Fruit fly (Drosophila melanogaster): Measurements from ENCODE around the gene alphaTub85E.

alphaTub85E gene

DNA sequence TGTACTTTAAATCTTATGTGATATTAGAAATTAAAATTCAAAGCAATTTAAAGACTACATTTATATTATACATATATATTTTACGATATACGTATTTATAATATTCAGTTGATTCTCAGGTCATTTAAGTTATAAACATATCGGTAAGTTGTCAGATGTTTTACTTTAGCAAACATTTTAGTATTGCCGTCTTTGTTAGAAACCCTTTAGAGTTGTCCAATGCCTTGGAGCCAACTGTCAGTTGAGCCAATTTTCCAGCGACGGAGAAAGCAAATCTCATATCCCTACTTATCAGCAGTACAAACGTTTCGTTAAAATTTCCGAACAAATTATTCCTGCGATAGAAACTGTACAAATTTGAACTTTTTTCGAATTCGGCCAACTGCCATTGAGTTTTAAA, 41.8 kb upstream of the alphaTub85E start, which contains the start of gene topi:
Gene topi (plus strand): TSS at position 301 of the 400 bp plus-strand sequence.
- TF ChIP-seq dmrt93B (GFP tag; optimal IDR thresholded peaks at IDR 0.05) (no peak), Hr78 (GFP tag; optimal IDR thresholded peaks at IDR 0.05) (no peak), ey (GFP tag; optimal IDR thresholded peaks at IDR 0.05) (no peak), Rel (GFP tag; optimal IDR thresholded peaks at IDR 0.05) (no peak), Rel (tag; optimal IDR thresholded peaks at IDR 0.05) (no peak), Dfd (GFP tag; optimal IDR thresholded peaks at IDR 0.05) (no peak), Vsx2 (GFP tag; optimal IDR thresholded peaks at IDR 0.05; ENCODE audit: partially characterized antibody) (no peak), h (GFP tag; optimal IDR thresholded peaks at IDR 0.05) (no peak), OdsH (GFP tag; optimal IDR thresholded peaks at IDR 0.05) (no peak), usp (GFP tag; optimal IDR thresholded peaks at IDR 0.05) (no peak), Mio (GFP tag; optimal IDR thresholded peaks at IDR 0.05) (no peak), Dif (GFP tag; optimal IDR thresholded peaks at IDR 0.05; ENCODE audit: partially characterized antibody) (no peak), foxo (GFP tag; optimal IDR thresholded peaks at IDR 0.05) (no peak), Myc (optimal IDR thresholded peaks at IDR 0.05) (no peak), GATAd (GFP tag; optimal IDR thresholded peaks at IDR 0.05) (no peak), rgr (GFP tag; optimal IDR thresholded peaks at IDR 0.05) (no peak), Hnf4 (GFP tag; optimal IDR thresholded peaks at IDR 0.05) (no peak), Hr83 (GFP tag; optimal IDR thresholded peaks at IDR 0.05; ENCODE audit: poor library complexity, severe bottlenecking) (no peak), Sp1 (GFP tag; optimal IDR thresholded peaks at IDR 0.05) (no peak)

DNA sequence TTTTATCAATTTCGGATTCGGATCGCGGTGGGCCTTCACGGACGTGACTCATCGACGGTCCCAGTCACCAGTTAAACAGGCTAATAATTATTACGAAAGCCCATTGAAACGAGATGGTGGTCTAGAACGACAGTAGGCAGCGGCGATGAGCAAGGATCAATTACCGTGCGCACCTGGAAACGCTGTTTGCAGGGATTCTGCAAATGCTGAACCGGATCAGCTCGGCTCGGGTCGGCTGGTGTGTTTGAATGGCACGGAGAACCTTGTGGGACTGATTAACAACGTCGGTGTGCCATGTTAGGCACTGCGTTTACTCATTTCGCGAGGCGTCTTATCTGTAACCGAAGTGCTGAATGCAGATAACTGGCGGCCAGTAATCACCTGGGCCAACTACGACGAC, 41.1 kb upstream of the alphaTub85E start, which contains the start of gene Whamy:
Gene Whamy (minus strand): TSS at position 273 of the 400 bp plus-strand sequence.
- no peak for TF ChIP-seq GATAd (GFP tag; optimal IDR thresholded peaks at IDR 0.05)
- TF ChIP-seq h (GFP tag; optimal IDR thresholded peaks at IDR 0.05) = peak; percentile 5
- no peak for TF ChIP-seq CG32264 (GFP tag; optimal IDR thresholded peaks at IDR 0.05)
- TF ChIP-seq OdsH (GFP tag; optimal IDR thresholded peaks at IDR 0.05) = peak; percentile 17
- no peak for TF ChIP-seq Abd-B (GFP tag; optimal IDR thresholded peaks at IDR 0.05)
- TF ChIP-seq Jra (GFP tag; optimal IDR thresholded peaks at IDR 0.05) = peak; percentile 8
- no peak for TF ChIP-seq usp (GFP tag; optimal IDR thresholded peaks at IDR 0.05)
- TF ChIP-seq Hr78 (GFP tag; optimal IDR thresholded peaks at IDR 0.05) = no peak
- TF ChIP-seq Hnf4 (GFP tag; optimal IDR thresholded peaks at IDR 0.05) = no peak
- no peak for TF ChIP-seq Vsx2 (GFP tag; optimal IDR thresholded peaks at IDR 0.05; ENCODE audit: partially characterized antibody)
- no peak for TF ChIP-seq CG9705 (GFP tag; optimal IDR thresholded peaks at IDR 0.05)
- no peak for TF ChIP-seq Myc (optimal IDR thresholded peaks at IDR 0.05)
- no peak for TF ChIP-seq tai (GFP tag; optimal IDR thresholded peaks at IDR 0.05)
- TF ChIP-seq ey (GFP tag; optimal IDR thresholded peaks at IDR 0.05) = no peak
- TF ChIP-seq Sp1 (GFP tag; optimal IDR thresholded peaks at IDR 0.05) = peak; percentile 27
- peak; percentile 24 for TF ChIP-seq br (GFP tag; optimal IDR thresholded peaks at IDR 0.05)
- TF ChIP-seq psq (GFP tag; optimal IDR thresholded peaks at IDR 0.05) = no peak
- TF ChIP-seq N (GFP tag; optimal IDR thresholded peaks at IDR 0.05) = no peak
- TF ChIP-seq brk (GFP tag; optimal IDR thresholded peaks at IDR 0.05) = no peak
- no peak for TF ChIP-seq CrebA (GFP tag; optimal IDR thresholded peaks at IDR 0.05; ENCODE audit: borderline replicate concordance)
- TF ChIP-seq Hr83 (GFP tag; optimal IDR thresholded peaks at IDR 0.05; ENCODE audit: poor library complexity, severe bottlenecking) = peak; percentile 12
- TF ChIP-seq lola (GFP tag; optimal IDR thresholded peaks at IDR 0.05) = no peak
- no peak for TF ChIP-seq woc (GFP tag; optimal IDR thresholded peaks at IDR 0.05)
- peak; percentile 4 for TF ChIP-seq rgr (GFP tag; optimal IDR thresholded peaks at IDR 0.05)
- no peak for TF ChIP-seq Dfd (GFP tag; optimal IDR thresholded peaks at IDR 0.05)
- TF ChIP-seq Rel (GFP tag; optimal IDR thresholded peaks at IDR 0.05) = no peak
- TF ChIP-seq Rel (tag; optimal IDR thresholded peaks at IDR 0.05) = peak; percentile 93
- no peak for TF ChIP-seq foxo (GFP tag; optimal IDR thresholded peaks at IDR 0.05)
- no peak for TF ChIP-seq dl (GFP tag; optimal IDR thresholded peaks at IDR 0.05; ENCODE audit: insufficient read depth in 1 of 2, partially characterized antibody in 2 of 2)
- TF ChIP-seq dmrt93B (GFP tag; optimal IDR thresholded peaks at IDR 0.05) = no peak
- no peak for TF ChIP-seq Dif (GFP tag; optimal IDR thresholded peaks at IDR 0.05; ENCODE audit: partially characterized antibody)
- no peak for TF ChIP-seq sage (GFP tag; optimal IDR thresholded peaks at IDR 0.05)

DNA sequence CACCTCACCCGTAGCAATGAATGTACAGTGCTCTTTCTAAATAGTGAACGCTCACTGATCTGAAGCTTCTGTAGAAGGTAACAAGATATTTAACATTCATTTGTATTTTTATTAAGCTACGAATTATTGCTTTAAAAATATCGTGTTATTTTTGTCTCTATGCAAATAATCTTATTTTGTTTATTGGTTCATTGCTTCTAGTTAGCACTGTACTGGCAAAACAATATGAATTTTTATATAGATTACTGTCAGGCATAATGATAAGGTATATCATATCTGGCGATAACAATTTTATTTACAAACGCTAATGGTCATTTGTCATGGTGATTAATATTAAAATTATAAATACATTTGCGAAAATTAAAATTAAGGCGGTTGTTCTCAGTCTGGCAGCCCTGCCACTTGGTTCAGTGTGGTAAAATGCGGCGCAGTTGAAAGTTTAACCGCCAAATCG, 38.5 kb upstream of the alphaTub85E start, which contains the start of gene CG9471:
Gene CG9471 (minus strand): TSS at position 24 of the 454 bp plus-strand sequence.
- peak; percentile 92 for TF ChIP-seq CG32264 (GFP tag; optimal IDR thresholded peaks at IDR 0.05)
- TF ChIP-seq psq (GFP tag; optimal IDR thresholded peaks at IDR 0.05) = peak; percentile 94
- no peak for TF ChIP-seq Vsx2 (GFP tag; optimal IDR thresholded peaks at IDR 0.05; ENCODE audit: partially characterized antibody)
- peak; percentile 41 for TF ChIP-seq Hr83 (GFP tag; optimal IDR thresholded peaks at IDR 0.05; ENCODE audit: poor library complexity, severe bottlenecking)
- peak; percentile 99 for TF ChIP-seq rgr (GFP tag; optimal IDR thresholded peaks at IDR 0.05)
- peak; percentile 82 for TF ChIP-seq dmrt93B (GFP tag; optimal IDR thresholded peaks at IDR 0.05)
- TF ChIP-seq jim (GFP tag; optimal IDR thresholded peaks at IDR 0.05) = peak; percentile 5
- no peak for TF ChIP-seq tai (GFP tag; optimal IDR thresholded peaks at IDR 0.05)
- peak; percentile 95 for TF ChIP-seq HLH106 (tag; optimal IDR thresholded peaks at IDR 0.05)
- TF ChIP-seq fru (GFP tag; optimal IDR thresholded peaks at IDR 0.05) = peak; percentile 98
- no peak for TF ChIP-seq usp (GFP tag; optimal IDR thresholded peaks at IDR 0.05)
- peak; percentile 99 for TF ChIP-seq h (GFP tag; optimal IDR thresholded peaks at IDR 0.05)
- no peak for TF ChIP-seq Myc (optimal IDR thresholded peaks at IDR 0.05)
- TF ChIP-seq CrebA (GFP tag; optimal IDR thresholded peaks at IDR 0.05; ENCODE audit: borderline replicate concordance) = no peak
- TF ChIP-seq Rel (GFP tag; optimal IDR thresholded peaks at IDR 0.05) = peak; percentile 89
- peak; percentile 87 for TF ChIP-seq Rel (tag; optimal IDR thresholded peaks at IDR 0.05)
- TF ChIP-seq Hr78 (GFP tag; optimal IDR thresholded peaks at IDR 0.05) = no peak
- no peak for TF ChIP-seq N (GFP tag; optimal IDR thresholded peaks at IDR 0.05)
- no peak for TF ChIP-seq pan (optimal IDR thresholded peaks at IDR 0.05)
- TF ChIP-seq GATAd (GFP tag; optimal IDR thresholded peaks at IDR 0.05) = peak; percentile 86
- peak; percentile 98 for TF ChIP-seq Hnf4 (GFP tag; optimal IDR thresholded peaks at IDR 0.05)
- peak; percentile 87 for TF ChIP-seq dsf (GFP tag; optimal IDR thresholded peaks at IDR 0.05; ENCODE audit: borderline replicate concordance)
- peak; percentile 96 for TF ChIP-seq Sp1 (GFP tag; optimal IDR thresholded peaks at IDR 0.05)
- TF ChIP-seq Dfd (GFP tag; optimal IDR thresholded peaks at IDR 0.05) = no peak
- TF ChIP-seq sv (GFP tag; optimal IDR thresholded peaks at IDR 0.05) = peak; percentile 91
- peak; percentile 73 for TF ChIP-seq Mio (GFP tag; optimal IDR thresholded peaks at IDR 0.05)
- TF ChIP-seq Abd-B (GFP tag; optimal IDR thresholded peaks at IDR 0.05) = no peak
- peak; percentile 98 for TF ChIP-seq OdsH (GFP tag; optimal IDR thresholded peaks at IDR 0.05)
- TF ChIP-seq brk (GFP tag; optimal IDR thresholded peaks at IDR 0.05) = no peak
- TF ChIP-seq woc (GFP tag; optimal IDR thresholded peaks at IDR 0.05) = peak; percentile 97
- peak; percentile 88 for TF ChIP-seq CG9705 (GFP tag; optimal IDR thresholded peaks at IDR 0.05)
- TF ChIP-seq Dif (GFP tag; optimal IDR thresholded peaks at IDR 0.05; ENCODE audit: partially characterized antibody) = no peak
- TF ChIP-seq ey (GFP tag; optimal IDR thresholded peaks at IDR 0.05) = peak; percentile 98
- no peak for TF ChIP-seq lola (GFP tag; optimal IDR thresholded peaks at IDR 0.05)
